Worm (Caenorhabditis elegans) whole organism, early embryonic: Measurements from ENCODE around the gene gem-4.

Experiments used
- B0310.2 ChIP-seq: sonication (generic microtip); optimal IDR thresholded peaks from 2 replicates; lab custom pipeline; 2016; ENCODE audit warnings: mild to moderate bottlenecking, missing genetic modification characterization, missing compliant biosample characterization
- F13C5.2 ChIP-seq: sonication (generic microtip); optimal IDR thresholded peaks from 2 replicates; lab custom pipeline; 2017; ENCODE audit warnings: mild to moderate bottlenecking, missing genetic modification characterization, inconsistent platforms, missing compliant biosample characterization
- aly-1 ChIP-seq: sonication (generic microtip); optimal IDR thresholded peaks from 2 replicates; lab custom pipeline; 2016; ENCODE audit warnings: missing genetic modification characterization, missing compliant biosample characterization
- ama-1 ChIP-seq: fragments of 150-350 bp; optimal IDR thresholded peaks from 2 replicates; lab custom pipeline; 2014
- ceh-13 ChIP-seq: fragments of 200-800 bp; sonication (Bioruptor generic); optimal IDR thresholded peaks from 2 replicates; lab custom pipeline; 2018; ENCODE audit warnings: mild to moderate bottlenecking, missing genetic modification characterization, missing compliant biosample characterization
- ceh-36 ChIP-seq: sonication (generic microtip); optimal IDR thresholded peaks from 2 replicates; lab custom pipeline; 2016; ENCODE audit warnings: missing genetic modification characterization, inconsistent platforms, missing compliant biosample characterization
- ets-7 ChIP-seq: sonication (generic microtip); optimal IDR thresholded peaks from 2 replicates; lab custom pipeline; 2016; ENCODE audit warnings: missing genotype, missing genetic modification characterization, missing compliant biosample characterization
- flt-1 ChIP-seq: fragments of 200-800 bp; sonication (Bioruptor generic); IDR thresholded peaks from 2 replicates; pipeline ENCODE4 v1.3.6; 2022; ENCODE audit warnings: missing genetic modification characterization, missing compliant biosample characterization
- hmbx-1 ChIP-seq: sonication (generic microtip); optimal IDR thresholded peaks from 2 replicates; lab custom pipeline; 2016; ENCODE audit warnings: mild to moderate bottlenecking, missing genetic modification characterization, missing compliant biosample characterization
- hmg-4 ChIP-seq: fragments of 200-800 bp; sonication (Bioruptor generic); optimal IDR thresholded peaks from 2 replicates; lab custom pipeline; 2018; ENCODE audit warnings: mild to moderate bottlenecking, missing genetic modification characterization, missing compliant biosample characterization
- hnd-1 ChIP-seq: sonication (generic microtip); optimal IDR thresholded peaks from 2 replicates; lab custom pipeline; 2016; ENCODE audit warnings: missing genetic modification characterization, missing compliant biosample characterization
- pes-1 ChIP-seq: fragments of 200-800 bp; sonication (Bioruptor generic); IDR thresholded peaks from 2 replicates; pipeline ENCODE4 v1.3.6; 2022; ENCODE audit warnings: missing genetic modification reagents, missing genetic modification characterization, missing compliant biosample characterization
- scrt-1 ChIP-seq: fragments of 200-800 bp; sonication (Bioruptor generic); IDR thresholded peaks from 2 replicates; pipeline ENCODE4 v1.3.6; 2022; ENCODE audit warnings: missing genetic modification characterization, missing compliant biosample characterization
- sea-1 ChIP-seq: fragments of 200-800 bp; sonication (Bioruptor generic); conservative IDR thresholded peaks from 2 replicates; pipeline ENCODE4 v1.3.6; 2022; ENCODE audit warnings: missing genetic modification characterization, missing compliant biosample characterization
- tbx-11 ChIP-seq: fragments of 200-800 bp; sonication (Bioruptor generic); IDR thresholded peaks from 2 replicates; pipeline ENCODE4 v1.3.6; 2022; ENCODE audit warnings: missing genetic modification characterization, missing compliant biosample characterization
- tbx-37 ChIP-seq: fragments of 200-800 bp; sonication (Bioruptor generic); conservative IDR thresholded peaks from 2 replicates; pipeline ENCODE4 v1.3.6; 2022; ENCODE audit warnings: missing genetic modification reagents, missing genetic modification characterization, missing compliant biosample characterization
- tra-4 ChIP-seq: sonication (generic microtip); optimal IDR thresholded peaks from 2 replicates; lab custom pipeline; 2017; ENCODE audit warnings: missing genetic modification characterization, missing compliant biosample characterization

The gem-4 gene

DNA sequence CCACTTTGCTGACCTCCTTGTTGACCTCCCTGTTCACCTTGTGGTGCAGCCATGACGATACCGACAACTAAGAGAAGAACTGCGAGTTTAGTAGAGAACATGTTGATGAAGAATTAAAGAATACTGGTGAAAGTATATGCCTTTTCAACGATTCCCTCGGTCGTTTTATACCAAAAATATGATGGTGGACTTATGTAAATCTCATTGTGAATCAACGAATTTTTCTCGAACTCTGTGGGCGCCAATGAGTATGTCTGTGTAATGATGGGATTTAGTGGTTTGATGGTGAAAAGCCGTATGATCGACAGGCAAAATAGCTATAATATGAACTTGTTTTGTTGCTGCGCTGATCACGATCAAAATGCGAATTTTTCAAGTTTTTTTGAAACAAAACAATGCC, 8.2 kb upstream of the gem-4 start, which contains the start of gene K01A6.8:
TSS of gene K01A6.8 (minus strand) at position 101 of the 400 bp plus-strand sequence.
- TF ChIP-seq F13C5.2, result no peak
- no peak for TF ChIP-seq hmg-4 (GFP tag; lab: Kevin White, UChicago)
- TF ChIP-seq tra-4 (tag; lab: Kevin White, UChicago), result no peak
- TF ChIP-seq tbx-37 (GFP tag; lab: Robert Waterston, UW), result no peak
- TF ChIP-seq ceh-36 (tag; lab: Kevin White, UChicago), result no peak
- no peak for TF ChIP-seq hnd-1 (tag; lab: Kevin White, UChicago)
- no peak for TF ChIP-seq pes-1 (GFP tag; lab: Robert Waterston, UW)
- no peak for TF ChIP-seq ama-1

DNA sequence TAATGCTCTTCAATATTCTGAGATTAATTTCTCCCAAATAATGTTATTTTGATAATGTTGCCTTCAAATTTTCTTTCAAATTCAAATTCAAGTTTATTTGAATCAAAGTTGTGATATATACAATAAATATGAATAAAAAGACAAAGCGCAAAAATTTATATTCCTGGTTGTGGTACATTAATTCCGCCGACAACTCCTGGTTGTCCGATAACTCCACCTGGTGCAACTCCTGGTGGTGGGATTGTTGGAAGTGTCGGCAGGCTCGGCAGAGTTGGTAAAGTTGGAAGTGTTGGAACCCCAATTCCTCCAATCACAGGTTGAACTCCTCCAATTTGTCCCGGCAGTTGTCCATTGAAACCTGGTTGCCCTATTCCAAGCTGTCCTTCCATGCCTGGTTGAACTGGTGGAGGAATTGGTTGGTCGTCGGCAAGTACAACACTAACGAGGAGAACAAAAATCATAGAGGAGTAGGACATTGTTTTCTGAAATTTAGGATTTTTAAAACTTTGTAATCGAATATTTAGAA, 7.3 kb upstream of the gem-4 start, which contains the start of gene K01A6.7:
TSS of gene K01A6.7 (minus strand) at position 476 of the 526 bp plus-strand sequence.
- TF ChIP-seq ceh-13 (GFP tag; lab: Kevin White, UChicago) (no peak), hmbx-1 (tag; lab: Kevin White, UChicago) (no peak), scrt-1 (no peak), tbx-11 (GFP tag; lab: Robert Waterston, UW) (no peak), ceh-36 (tag; lab: Kevin White, UChicago) (no peak), sea-1 (GFP tag; lab: Robert Waterston, UW) (no peak), F13C5.2 (no peak), flt-1 (GFP tag; lab: Robert Waterston, UW) (no peak), pes-1 (GFP tag; lab: Robert Waterston, UW) (no peak), ets-7 (tag; lab: Kevin White, UChicago) (no peak), B0310.2 (tag; lab: Kevin White, UChicago) (no peak), tra-4 (tag; lab: Kevin White, UChicago) (no peak), ama-1 (no peak), aly-1 (tag; lab: Kevin White, UChicago) (no peak)

DNA sequence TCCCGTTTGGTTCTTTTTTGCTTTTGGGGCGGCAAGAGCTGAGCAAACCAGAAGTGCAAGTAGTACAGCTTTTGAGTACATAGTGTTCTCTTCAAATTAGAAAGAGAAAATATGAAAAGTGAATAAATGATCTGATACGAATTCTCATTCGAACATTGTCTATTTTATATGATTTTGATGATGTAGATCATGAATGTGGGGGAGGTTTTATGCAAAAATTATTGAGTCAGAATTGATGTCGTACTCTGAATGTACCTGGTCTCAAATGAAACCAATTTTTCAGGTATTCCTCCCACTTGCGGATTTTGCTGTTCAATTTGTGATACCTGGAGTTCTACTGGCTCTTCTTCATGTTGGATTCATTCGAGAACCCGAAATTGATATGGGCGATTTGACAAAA, 5.2 kb upstream of the gem-4 start, which contains the start of gene K01A6.4:
TSS of gene K01A6.4 (minus strand) at position 101 of the 400 bp plus-strand sequence.
- TF ChIP-seq flt-1 (GFP tag; lab: Robert Waterston, UW) (no peak), tbx-37 (GFP tag; lab: Robert Waterston, UW) (no peak), ceh-36 (tag; lab: Kevin White, UChicago) (no peak), hnd-1 (tag; lab: Kevin White, UChicago) (no peak), aly-1 (tag; lab: Kevin White, UChicago) (no peak), hmg-4 (GFP tag; lab: Kevin White, UChicago) (no peak), ceh-13 (GFP tag; lab: Kevin White, UChicago) (no peak), tbx-11 (GFP tag; lab: Robert Waterston, UW) (no peak), tra-4 (tag; lab: Kevin White, UChicago) (no peak), sea-1 (GFP tag; lab: Robert Waterston, UW) (no peak), F13C5.2 (no peak), ets-7 (tag; lab: Kevin White, UChicago) (no peak), scrt-1 (no peak)

DNA sequence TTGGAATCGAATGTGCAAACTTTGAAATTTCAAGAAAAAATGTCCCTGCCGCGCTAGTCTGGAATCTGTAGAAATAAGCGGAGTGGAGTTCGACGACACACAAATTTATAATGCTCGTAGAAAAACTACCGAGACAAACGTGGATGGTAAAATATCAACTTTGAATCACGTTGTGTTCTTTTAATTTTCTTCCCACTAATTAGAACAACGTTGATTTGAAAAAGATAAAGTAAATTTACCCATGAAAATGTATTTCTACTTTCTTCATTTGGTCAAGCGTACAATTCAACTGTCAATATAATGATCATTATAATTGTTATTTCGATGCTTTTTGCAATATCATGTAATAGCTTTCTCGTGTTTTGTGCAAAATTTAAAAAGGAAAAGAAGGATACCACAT, 3.0 kb upstream of the gem-4 start, which contains the start of gene K01A6.5:
TSS of gene K01A6.5 (plus strand) at position 301 of the 400 bp plus-strand sequence.
- TF ChIP-seq ama-1, result no peak
- TF ChIP-seq hmg-4 (GFP tag; lab: Kevin White, UChicago), result no peak
- no peak for TF ChIP-seq flt-1 (GFP tag; lab: Robert Waterston, UW)
- TF ChIP-seq ceh-36 (tag; lab: Kevin White, UChicago), result no peak
- no peak for TF ChIP-seq tbx-37 (GFP tag; lab: Robert Waterston, UW)
- TF ChIP-seq hnd-1 (tag; lab: Kevin White, UChicago), result no peak
- no peak for TF ChIP-seq tbx-11 (GFP tag; lab: Robert Waterston, UW)
- TF ChIP-seq sea-1 (GFP tag; lab: Robert Waterston, UW), result no peak
- no peak for TF ChIP-seq B0310.2 (tag; lab: Kevin White, UChicago)
- no peak for TF ChIP-seq scrt-1
- TF ChIP-seq F13C5.2, result no peak
- no peak for TF ChIP-seq tra-4 (tag; lab: Kevin White, UChicago)
- TF ChIP-seq ceh-13 (GFP tag; lab: Kevin White, UChicago), result no peak
- TF ChIP-seq ets-7 (tag; lab: Kevin White, UChicago), result no peak

DNA sequence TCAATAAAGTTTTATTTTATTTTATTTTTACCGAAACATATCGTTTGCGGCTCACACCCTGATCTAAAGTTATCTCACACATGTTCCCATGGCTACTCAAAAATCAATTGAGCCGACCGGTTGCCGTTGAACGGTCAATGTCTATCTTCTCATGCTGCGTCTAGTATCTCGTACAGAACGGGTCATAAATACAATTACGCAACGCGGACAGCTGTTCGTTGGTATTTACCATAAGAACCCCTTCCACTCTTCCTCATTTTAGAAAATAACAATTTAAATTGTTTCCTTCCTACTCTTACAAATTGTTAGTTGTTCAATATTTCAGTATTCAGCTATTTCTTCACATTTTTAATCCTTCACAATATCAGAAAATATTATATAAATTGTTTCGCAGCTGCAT, 1.6 kb upstream of the gem-4 start:
- no peak for TF ChIP-seq hmg-4 (GFP tag; lab: Kevin White, UChicago)

DNA sequence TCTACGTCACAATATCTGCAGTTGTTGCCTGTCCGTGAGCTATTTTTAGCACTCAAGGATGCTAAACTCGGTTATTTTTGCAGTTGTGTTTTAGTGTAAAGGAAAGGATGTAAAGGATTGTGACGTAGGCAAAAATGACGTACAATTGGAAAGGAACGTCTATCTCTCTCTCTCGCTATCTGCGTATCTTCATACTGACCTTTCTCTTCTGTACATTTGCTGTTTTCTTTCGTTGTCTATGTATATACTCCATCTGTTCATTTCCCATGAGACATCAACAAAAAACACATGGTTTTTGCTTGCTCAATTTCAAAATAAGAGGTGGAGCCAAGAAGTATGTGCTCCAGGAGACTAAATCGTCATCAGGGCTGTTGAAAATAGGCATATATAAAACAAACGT, 1.2 kb upstream of the gem-4 start:
- TF ChIP-seq hmbx-1 (tag; lab: Kevin White, UChicago) (no peak), ama-1 (no peak), ceh-36 (tag; lab: Kevin White, UChicago) (no peak), hmg-4 (GFP tag; lab: Kevin White, UChicago) (no peak), aly-1 (tag; lab: Kevin White, UChicago) (no peak), tbx-11 (GFP tag; lab: Robert Waterston, UW) (no peak), ets-7 (tag; lab: Kevin White, UChicago) (no peak), B0310.2 (tag; lab: Kevin White, UChicago) (no peak), flt-1 (GFP tag; lab: Robert Waterston, UW) (no peak), F13C5.2 (no peak), hnd-1 (tag; lab: Kevin White, UChicago) (no peak), tbx-37 (GFP tag; lab: Robert Waterston, UW) (no peak), pes-1 (GFP tag; lab: Robert Waterston, UW) (no peak), ceh-13 (GFP tag; lab: Kevin White, UChicago) (no peak), sea-1 (GFP tag; lab: Robert Waterston, UW) (no peak), tra-4 (tag; lab: Kevin White, UChicago) (no peak)

DNA sequence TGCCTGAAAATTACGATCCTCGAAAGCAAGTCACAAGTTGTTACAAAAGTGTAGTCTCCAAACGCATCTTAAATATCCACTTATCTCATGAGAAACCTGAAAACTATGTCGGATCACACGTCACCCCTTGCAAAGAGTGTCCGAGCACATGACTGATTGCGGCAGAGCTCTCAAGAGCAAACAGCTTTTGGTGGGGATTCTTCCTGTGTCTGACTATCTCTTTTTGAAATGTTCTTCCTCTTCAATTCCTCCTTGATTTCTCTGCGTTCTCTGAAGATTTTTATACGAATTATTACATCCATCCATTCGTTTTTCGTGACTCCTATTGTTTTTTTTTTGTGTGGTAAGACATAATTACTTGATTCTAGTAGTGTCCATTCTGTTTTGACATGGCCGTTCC, 3.4 kb downstream of the gem-4 start, which contains the start of gene T12A7.6:
TSS of gene T12A7.6 (plus strand) at position 369 of the 400 bp plus-strand sequence.
- TF ChIP-seq flt-1 (GFP tag; lab: Robert Waterston, UW) (no peak), F13C5.2 (no peak), tbx-11 (GFP tag; lab: Robert Waterston, UW) (no peak), B0310.2 (tag; lab: Kevin White, UChicago) (no peak), hmg-4 (GFP tag; lab: Kevin White, UChicago) (no peak), tbx-37 (GFP tag; lab: Robert Waterston, UW) (no peak), tra-4 (tag; lab: Kevin White, UChicago) (no peak), ceh-36 (tag; lab: Kevin White, UChicago) (no peak), ceh-13 (GFP tag; lab: Kevin White, UChicago) (no peak), pes-1 (GFP tag; lab: Robert Waterston, UW) (no peak), sea-1 (GFP tag; lab: Robert Waterston, UW) (no peak), aly-1 (tag; lab: Kevin White, UChicago) (no peak)
